Worm (Caenorhabditis elegans): ENCODE results near the gene kdin-1.

ce11 chrIV:11004273-11004672, 34.2 kb upstream of the kdin-1 start, which contains the start of gene F13H10.1:
- no peak for TF ChIP-seq nhr-237 (tag; optimal IDR thresholded peaks at IDR 0.05)
- no peak for TF ChIP-seq lir-3 (tag; optimal IDR thresholded peaks at IDR 0.05; ENCODE audit: poor library complexity)
- no peak for TF ChIP-seq aly-2 (tag; optimal IDR thresholded peaks at IDR 0.05)
- TF ChIP-seq ceh-90 (tag; optimal IDR thresholded peaks at IDR 0.05), result no peak

Data from whole organism, L1 larva.